Comparison of ENCODE assay signal across 6 worm cellular contexts in the genomic region with DNA sequence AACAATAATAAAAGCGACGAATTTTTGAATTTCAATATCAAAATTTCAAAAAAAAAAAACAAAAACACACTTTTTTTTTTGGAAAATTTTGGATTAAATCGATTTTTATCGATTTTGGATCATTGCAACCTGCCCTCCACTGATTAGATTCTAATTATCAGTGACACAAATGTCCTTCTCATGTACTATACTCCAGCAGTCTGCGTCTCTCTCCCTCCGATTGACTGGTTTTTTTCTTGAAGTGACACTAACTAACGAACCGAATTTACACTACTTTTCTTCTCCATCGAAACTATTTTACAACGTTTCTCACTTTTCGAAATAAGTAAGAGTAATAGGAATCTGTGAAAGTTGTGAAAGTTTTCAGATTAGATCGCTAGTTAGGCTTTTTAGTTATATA.
TF ChIP-seq lines count a peak whose summit lies in the region.

No protein-coding gene starts in this region.

TF ChIP-seq in whole organism, L1 larva, 84 proteins besides CTCF, POLR2A, EP300 and RAD21:
- no peak for TF ChIP-seq lin-39 (tag; optimal IDR thresholded peaks at IDR 0.05; lab: Kevin White, UChicago)
- TF ChIP-seq blmp-1 (tag; optimal IDR thresholded peaks at IDR 0.05; lab: Kevin White, UChicago) = peak; percentile 63
- TF ChIP-seq unc-86 (tag; optimal IDR thresholded peaks at IDR 0.05; lab: Kevin White, UChicago) = no peak
- peak; percentile 21 for TF ChIP-seq lin-14 (GFP tag; optimal IDR thresholded peaks at IDR 0.05; lab: Kevin White, UChicago)
- TF ChIP-seq egl-13 (tag; optimal IDR thresholded peaks at IDR 0.05; lab: Kevin White, UChicago) = no peak
- no peak for TF ChIP-seq lir-3 (tag; optimal IDR thresholded peaks at IDR 0.05; lab: Kevin White, UChicago; ENCODE audit: poor library complexity)
- peak; percentile 13 for TF ChIP-seq nhr-90 (tag; optimal IDR thresholded peaks at IDR 0.05; lab: Kevin White, UChicago; ENCODE audit: poor library complexity)
- TF ChIP-seq mep-1 (tag; optimal IDR thresholded peaks at IDR 0.05; lab: Kevin White, UChicago) = peak; percentile 6
- TF ChIP-seq elt-3 (tag; optimal IDR thresholded peaks at IDR 0.05; lab: Kevin White, UChicago) = peak in 4 of 6 experiments; percentile 29 to 77 (median 54)
- peak; percentile 11 for TF ChIP-seq snu-23 (GFP tag; optimal IDR thresholded peaks at IDR 0.05; lab: Kevin White, UChicago)
- TF ChIP-seq nhr-85 (tag; lab: Kevin White, UChicago) = peak; percentile 67
- peak in 1 of 2 experiments; percentile 16 for TF ChIP-seq lin-35 (GFP tag; optimal IDR thresholded peaks at IDR 0.05; lab: Kevin White, UChicago)
- TF ChIP-seq rnt-1 (tag; optimal IDR thresholded peaks at IDR 0.05; lab: Kevin White, UChicago) = no peak
TF ChIP-seq in whole organism, L1 larva: peak in this region for 8.

TF ChIP-seq in whole organism, L2 larva, 48 proteins besides CTCF, POLR2A, EP300 and RAD21:
- TF ChIP-seq aly-2 (tag; optimal IDR thresholded peaks at IDR 0.05; lab: Kevin White, UChicago) (no peak), nhr-77 (tag; optimal IDR thresholded peaks at IDR 0.05; lab: Kevin White, UChicago) (no peak), zag-1 (tag; optimal IDR thresholded peaks at IDR 0.05; lab: Kevin White, UChicago) (no peak), blmp-1 (tag; optimal IDR thresholded peaks at IDR 0.05; lab: Kevin White, UChicago; ENCODE audit: insufficient read depth) (peak; percentile 55), sma-9 (GFP tag; optimal IDR thresholded peaks at IDR 0.05; lab: Kevin White, UChicago) (peak; percentile 32), sma-9 (tag; optimal IDR thresholded peaks at IDR 0.05; lab: Kevin White, UChicago) (no peak), ceh-16 (tag; optimal IDR thresholded peaks at IDR 0.05; lab: Kevin White, UChicago) (no peak), fos-1 (tag; optimal IDR thresholded peaks at IDR 0.05; lab: Kevin White, UChicago) (peak; percentile 81), crh-2 (tag; optimal IDR thresholded peaks at IDR 0.05; lab: Kevin White, UChicago) (peak; percentile 14), nhr-25 (tag; optimal IDR thresholded peaks at IDR 0.05; lab: Kevin White, UChicago) (peak; percentile 55), nhr-6 (tag; optimal IDR thresholded peaks at IDR 0.05; lab: Kevin White, UChicago) (no peak)

TF ChIP-seq in whole organism, L3 larva, 47 proteins besides CTCF, POLR2A, EP300 and RAD21:
- TF ChIP-seq unc-39 (tag; optimal IDR thresholded peaks at IDR 0.05; lab: Kevin White, UChicago) (no peak), hmg-11 (tag; optimal IDR thresholded peaks at IDR 0.05; lab: Kevin White, UChicago) (peak; percentile 3), nfya-1 (tag; optimal IDR thresholded peaks at IDR 0.05; lab: Kevin White, UChicago; ENCODE audit: insufficient read depth) (peak; percentile 35), elt-2 (tag; optimal IDR thresholded peaks at IDR 0.05; lab: Kevin White, UChicago) (peak; percentile 48), nhr-25 (tag; optimal IDR thresholded peaks at IDR 0.05; lab: Kevin White, UChicago) (peak; percentile 62), elt-3 (tag; optimal IDR thresholded peaks at IDR 0.05; lab: Kevin White, UChicago) (peak in 2 of 3 experiments; percentile 72 to 75), ceh-28 (tag; optimal IDR thresholded peaks at IDR 0.05; lab: Kevin White, UChicago) (peak; percentile 72), pqm-1 (tag; optimal IDR thresholded peaks at IDR 0.05; lab: Kevin White, UChicago) (peak; percentile 17), nhr-67 (tag; optimal IDR thresholded peaks at IDR 0.05; lab: Kevin White, UChicago) (no peak)

TF ChIP-seq in whole organism, L4 larva, 104 proteins besides CTCF, POLR2A, EP300 and RAD21 (continues in another document):
- TF ChIP-seq unc-62 (GFP tag; optimal IDR thresholded peaks at IDR 0.05 in 1 of 2; lab: Kevin White, UChicago) (peak in 1 of 2 experiments; percentile 16), unc-62 (tag; optimal IDR thresholded peaks at IDR 0.05; lab: Kevin White, UChicago) (no peak), hlh-30 (tag; optimal IDR thresholded peaks at IDR 0.05; lab: Kevin White, UChicago; ENCODE audit: insufficient read depth) (peak; percentile 26), hlh-11 (tag; optimal IDR thresholded peaks at IDR 0.05; lab: Kevin White, UChicago) (peak; percentile 16), daf-16 (GFP tag; optimal IDR thresholded peaks at IDR 0.05; lab: Kevin White, UChicago) (no peak), daf-16 (tag; optimal IDR thresholded peaks at IDR 0.05; lab: Kevin White, UChicago) (peak; percentile 40), nhr-6 (tag; optimal IDR thresholded peaks at IDR 0.05; lab: Kevin White, UChicago) (peak; percentile 35), ceh-62 (tag; optimal IDR thresholded peaks at IDR 0.05; lab: Kevin White, UChicago) (no peak), aha-1 (tag; lab: Kevin White, UChicago) (peak; percentile 9), zfp-2 (tag; optimal IDR thresholded peaks at IDR 0.05; lab: Kevin White, UChicago) (no peak), pqm-1 (tag; optimal IDR thresholded peaks at IDR 0.05; lab: Kevin White, UChicago) (peak; percentile 21), mep-1 (tag; optimal IDR thresholded peaks at IDR 0.05; lab: Kevin White, UChicago) (peak; percentile 11), dve-1 (tag; optimal IDR thresholded peaks at IDR 0.05; lab: Kevin White, UChicago; ENCODE audit: insufficient read depth) (peak; percentile 35), nhr-11 (tag; optimal IDR thresholded peaks at IDR 0.05; lab: Kevin White, UChicago) (no peak), mes-2 (tag; optimal IDR thresholded peaks at IDR 0.05; lab: Kevin White, UChicago; ENCODE audit: poor library complexity, severe bottlenecking) (no peak), ceh-82 (tag; optimal IDR thresholded peaks at IDR 0.05; lab: Kevin White, UChicago) (no peak), dmd-6 (GFP tag; IDR thresholded peaks at IDR 0.05; lab: Robert Waterston, UW) (peak; percentile 34; the same call in 1 of the 2 replicates), nhr-28 (tag; optimal IDR thresholded peaks at IDR 0.05; lab: Kevin White, UChicago) (peak; percentile 85)

TF ChIP-seq in whole organism, late embryonic, 69 proteins besides CTCF, POLR2A, EP300 and RAD21:
- peak; percentile 51 for TF ChIP-seq elt-2 (tag; optimal IDR thresholded peaks at IDR 0.05; lab: Kevin White, UChicago)
- no peak for TF ChIP-seq npax-4 (tag; optimal IDR thresholded peaks at IDR 0.05; lab: Kevin White, UChicago)
TF ChIP-seq in whole organism, late embryonic: peak in this region for 1.

TF ChIP-seq in whole organism, young adult, 124 proteins besides CTCF, POLR2A, EP300 and RAD21:
- TF ChIP-seq hlh-26 (GFP tag; conservative IDR thresholded peaks at IDR 0.05; lab: Robert Waterston, UW) = no peak
- peak; percentile 7; the same call in 1 of the 2 replicates for TF ChIP-seq hmg-1.2 (GFP tag; IDR thresholded peaks at IDR 0.05; lab: Robert Waterston, UW)
- TF ChIP-seq nhr-80 (tag; optimal IDR thresholded peaks at IDR 0.05; lab: Kevin White, UChicago) = peak; percentile 61
- TF ChIP-seq cebp-1 (GFP tag; IDR thresholded peaks at IDR 0.05; lab: Robert Waterston, UW) = no peak
- peak; percentile 7 for TF ChIP-seq cebp-1 (tag; optimal IDR thresholded peaks at IDR 0.05; lab: Kevin White, UChicago)
- no peak for TF ChIP-seq hsf-1 (GFP tag; IDR thresholded peaks at IDR 0.05; lab: Robert Waterston, UW)
